Worm (Caenorhabditis elegans) whole organism, L1 larva: ENCODE results near the gene F02E11.4.

Source experiments
- Y116A8C.19 ChIP-seq: sonication (generic microtip); optimal IDR thresholded peaks from 2 replicates; lab custom pipeline; 2016; ENCODE audit warnings: missing compliant biosample characterization, missing genetic modification characterization, borderline replicate concordance
- egl-27 ChIP-seq, 2 experiments: fragments of 150-350 bp in 1 of 2; sonication (generic microtip); optimal IDR thresholded peaks; 3 replicates each; lab custom pipeline; 2017 to 2018; ENCODE audit warnings: missing biosample characterization in 2 of 2, missing genetic modification characterization in 2 of 2, missing genetic modification reagents in 2 of 2
- nhr-12 ChIP-seq: sonication (generic microtip); optimal IDR thresholded peaks from 2 replicates; lab custom pipeline; 2017; ENCODE audit warnings: missing biosample characterization, missing genetic modification characterization
- nhr-20 ChIP-seq: sonication (generic microtip); optimal IDR thresholded peaks from 2 replicates; lab custom pipeline; 2016; ENCODE audit warnings: mild to moderate bottlenecking, missing genetic modification characterization, missing compliant biosample characterization
- pqm-1 ChIP-seq: sonication (generic microtip); optimal IDR thresholded peaks from 3 replicates; lab custom pipeline; 2017; ENCODE audit warnings: missing biosample characterization, missing genetic modification characterization
- sox-4 ChIP-seq: sonication (generic microtip); optimal IDR thresholded peaks from 2 replicates; lab custom pipeline; 2016; ENCODE audit warnings: missing genetic modification characterization, missing compliant biosample characterization
- unc-62 ChIP-seq: fragments of 150-350 bp; optimal IDR thresholded peaks from 2 replicates; lab custom pipeline; 2014; ENCODE audit warnings: missing biosample characterization, missing genetic modification reagents, missing genetic modification characterization

ce11 chrII:3264704-3265103 is 12.9 kb downstream of the F02E11.4 start:
- TF ChIP-seq sox-4 (tag; lab: Kevin White, UChicago) (no peak), unc-62 (GFP tag; lab: Kevin White, UChicago) (no peak), pqm-1 (tag; lab: Kevin White, UChicago) (no peak), Y116A8C.19 (tag; lab: Kevin White, UChicago) (no peak), nhr-12 (tag; lab: Kevin White, UChicago) (no peak), nhr-20 (tag; lab: Kevin White, UChicago) (no peak), egl-27 (tag; optimal IDR thresholded peaks at IDR 0.05; lab: Kevin White, UChicago) (no peak)
